Fruit fly (Drosophila melanogaster) whole organism, embryonic: ENCODE data around the gene CG32647.

Experiments used
- B-H2 ChIP-seq: fragments of 200-800 bp; sonication (Bioruptor generic); optimal IDR thresholded peaks from 2 replicates; lab custom pipeline; 2018; ENCODE audit warnings: missing biosample characterization, mild to moderate bottlenecking, missing genetic modification characterization
- CG10462 ChIP-seq: fragments of 200-800 bp; sonication (Bioruptor generic); optimal IDR thresholded peaks from 2 replicates; lab custom pipeline; 2016; ENCODE audit warnings: missing biosample characterization, missing genetic modification characterization
- CG11456 ChIP-seq: fragments of 200-800 bp; sonication (Bioruptor generic); IDR thresholded peaks from 3 replicates; pipeline ENCODE4 v1.3.6; 2022; ENCODE audit warnings: missing biosample characterization, missing genetic modification characterization
- CG1233 ChIP-seq: fragments of 200-800 bp; sonication (Bioruptor generic); optimal IDR thresholded peaks from 4 replicates; lab custom pipeline; 2018; ENCODE audit warnings: missing biosample characterization, mild to moderate bottlenecking, missing genetic modification characterization
- CG12769 ChIP-seq: fragments of 200-800 bp; sonication (Bioruptor generic); optimal IDR thresholded peaks from 2 replicates; lab custom pipeline; 2019; ENCODE audit warnings: missing biosample characterization, mild to moderate bottlenecking, missing genetic modification characterization, moderate library complexity
- CG1792 ChIP-seq: fragments of 200-800 bp; sonication (Bioruptor generic); optimal IDR thresholded peaks from 2 replicates; lab custom pipeline; 2016; ENCODE audit warnings: missing biosample characterization, missing genetic modification characterization
- CG18599 ChIP-seq: fragments of 200-800 bp; sonication (Bioruptor generic); optimal IDR thresholded peaks from 3 replicates; lab custom pipeline; 2017; ENCODE audit warnings: missing biosample characterization, missing genetic modification characterization, mild to moderate bottlenecking, moderate library complexity, missing genetic modification reagents
- CG18619 ChIP-seq: fragments of 200-800 bp; sonication (Bioruptor generic); optimal IDR thresholded peaks from 3 replicates; lab custom pipeline; 2017; ENCODE audit warnings: missing biosample characterization, mild to moderate bottlenecking, missing genetic modification characterization
- CG2678 ChIP-seq: fragments of 200-800 bp; sonication (Bioruptor generic); optimal IDR thresholded peaks from 3 replicates; lab custom pipeline; 2019; ENCODE audit warnings: missing biosample characterization, mild to moderate bottlenecking, missing genetic modification characterization, moderate library complexity
- CG2875 ChIP-seq: fragments of 200-800 bp; sonication (Bioruptor generic); optimal IDR thresholded peaks from 2 replicates; lab custom pipeline; 2017; ENCODE audit warnings: missing biosample characterization, mild to moderate bottlenecking, missing genetic modification characterization, missing genetic modification reagents
- CG3163 ChIP-seq: fragments of 200-800 bp; sonication (Bioruptor generic); optimal IDR thresholded peaks from 3 replicates; lab custom pipeline; 2016; ENCODE audit warnings: missing biosample characterization, missing genetic modification characterization
- CG32767 ChIP-seq: fragments of 200-800 bp; sonication (Bioruptor generic); IDR thresholded peaks from 2 replicates; pipeline ENCODE4 v1.3.6; 2022; ENCODE audit warnings: missing biosample characterization, missing genetic modification characterization
- CG3726 ChIP-seq: fragments of 200-800 bp; sonication (Bioruptor generic); IDR thresholded peaks from 3 replicates; pipeline ENCODE4, ENCODE4 v1.3.6; 2022; ENCODE audit warnings: missing biosample characterization, missing genetic modification characterization
- CG4282 ChIP-seq: fragments of 200-800 bp; sonication (Bioruptor generic); optimal IDR thresholded peaks from 2 replicates; lab custom pipeline; 2016; ENCODE audit warnings: missing biosample characterization, missing genetic modification characterization
- CG4328 ChIP-seq: fragments of 200-800 bp; sonication (Bioruptor generic); optimal IDR thresholded peaks from 3 replicates; lab custom pipeline; 2017; ENCODE audit warnings: missing biosample characterization, missing genetic modification reagents, missing genetic modification characterization
- CG6272 ChIP-seq: fragments of 200-800 bp; sonication (Bioruptor generic); IDR thresholded peaks from 2 replicates; pipeline ENCODE4 v1.3.6; 2022; ENCODE audit warnings: missing biosample characterization, missing genetic modification characterization
- CG7963 ChIP-seq: fragments of 200-800 bp; sonication (Bioruptor generic); IDR thresholded peaks from 3 replicates; pipeline ENCODE4 v1.3.6; 2022; ENCODE audit warnings: missing biosample characterization, missing genetic modification characterization; ENCODE audit not compliant: partially characterized antibody
- CG8089 ChIP-seq: fragments of 200-800 bp; sonication (Bioruptor generic); optimal IDR thresholded peaks from 3 replicates; lab custom pipeline; 2016; ENCODE audit warnings: missing biosample characterization, missing genetic modification characterization
- CG8281 ChIP-seq: fragments of 200-800 bp; sonication (Bioruptor generic); optimal IDR thresholded peaks from 2 replicates; lab custom pipeline; 2018; ENCODE audit warnings: missing biosample characterization, mild to moderate bottlenecking, missing genetic modification characterization, moderate library complexity
- CG8924 ChIP-seq: fragments of 200-800 bp; optimal IDR thresholded peaks from 3 replicates; lab custom pipeline; 2019; ENCODE audit warnings: missing biosample characterization, mild to moderate bottlenecking, missing genetic modification characterization, moderate library complexity
- CG9932 ChIP-seq: fragments of 200-800 bp; sonication (Bioruptor generic); IDR thresholded peaks from 2 replicates; pipeline ENCODE4 v1.3.6; 2022; ENCODE audit warnings: missing biosample characterization, missing genetic modification characterization
- D19B ChIP-seq: fragments of 200-800 bp; sonication (Bioruptor generic); optimal IDR thresholded peaks from 2 replicates; lab custom pipeline; 2017; ENCODE audit warnings: missing biosample characterization, mild to moderate bottlenecking, missing genetic modification characterization
- Dfd ChIP-seq, 2 experiments: fragments of >200 bp; optimal IDR thresholded peaks; 2 replicates each; lab custom pipeline; 2017; ENCODE audit warnings: missing biosample characterization in 2 of 2, missing genetic modification characterization in 2 of 2
- Dll ChIP-seq: fragments of 200-800 bp; sonication (Bioruptor generic); IDR thresholded peaks from 4 replicates; pipeline ENCODE4 v1.3.6; 2022; ENCODE audit warnings: missing biosample characterization, missing genetic modification characterization; ENCODE audit not compliant: partially characterized antibody
- Hmr ChIP-seq: fragments of 200-800 bp; sonication (Bioruptor generic); optimal IDR thresholded peaks from 3 replicates; lab custom pipeline; 2017; ENCODE audit warnings: mild to moderate bottlenecking, missing biosample characterization, missing genetic modification reagents, missing genetic modification characterization
- Jarid2 ChIP-seq: fragments of 200-800 bp; sonication (Bioruptor generic); optimal IDR thresholded peaks from 3 replicates; lab custom pipeline; 2017; ENCODE audit warnings: mild to moderate bottlenecking, missing biosample characterization, missing genetic modification reagents, missing genetic modification characterization
- MTF-1 ChIP-seq: fragments of 200-800 bp; sonication (Bioruptor generic); optimal IDR thresholded peaks from 2 replicates; lab custom pipeline; 2018; ENCODE audit warnings: missing biosample characterization, mild to moderate bottlenecking, missing genetic modification characterization, borderline replicate concordance
- Myb ChIP-seq: fragments of 200-800 bp; sonication (Bioruptor generic); optimal IDR thresholded peaks from 2 replicates; lab custom pipeline; 2016; ENCODE audit warnings: missing biosample characterization, missing genetic modification characterization
- Nf-YC ChIP-seq: fragments of 200-800 bp; optimal IDR thresholded peaks from 3 replicates; lab custom pipeline; 2019; ENCODE audit warnings: missing biosample characterization, mild to moderate bottlenecking, missing genetic modification characterization, moderate library complexity
- Rx ChIP-seq: fragments of 200-800 bp; sonication (Bioruptor generic); IDR thresholded peaks from 2 replicates; pipeline ENCODE4 v1.3.6; 2022; ENCODE audit warnings: missing biosample characterization, missing genetic modification characterization
- Side ChIP-seq: fragments of 200-800 bp; sonication (Bioruptor generic); optimal IDR thresholded peaks from 2 replicates; lab custom pipeline; 2016; ENCODE audit warnings: missing biosample characterization, missing genetic modification characterization
- Ssrp ChIP-seq: fragments of 200-800 bp; sonication (Bioruptor generic); optimal IDR thresholded peaks from 2 replicates; lab custom pipeline; 2018; ENCODE audit warnings: missing biosample characterization, mild to moderate bottlenecking, missing genetic modification characterization, moderate library complexity
- amos ChIP-seq: fragments of 200-800 bp; sonication (Bioruptor generic); IDR thresholded peaks from 2 replicates; pipeline ENCODE4 v1.3.6; 2022; ENCODE audit warnings: missing biosample characterization, missing genetic modification characterization; ENCODE audit not compliant: partially characterized antibody
- aop ChIP-seq: fragments of 200-800 bp; sonication (Bioruptor generic); IDR thresholded peaks from 2 replicates; pipeline ENCODE4 v1.3.6; 2022; ENCODE audit warnings: missing biosample characterization, missing genetic modification characterization
- ara ChIP-seq: fragments of 200-800 bp; sonication (Bioruptor generic); IDR thresholded peaks from 2 replicates; pipeline ENCODE4 v1.3.6; 2022; ENCODE audit warnings: missing biosample characterization, missing genetic modification characterization
- bowl ChIP-seq: fragments of 200-800 bp; sonication (Bioruptor generic); IDR thresholded peaks from 2 replicates; pipeline ENCODE4 v1.3.6; 2022; ENCODE audit warnings: missing biosample characterization, missing genetic modification characterization
- chinmo ChIP-seq: fragments of 200-800 bp; sonication (Bioruptor generic); IDR thresholded peaks from 4 replicates; pipeline ENCODE4 v1.3.6; 2022; ENCODE audit warnings: missing biosample characterization, missing genetic modification characterization; ENCODE audit not compliant: partially characterized antibody
- corto ChIP-seq: fragments of 200-800 bp; sonication (Bioruptor generic); optimal IDR thresholded peaks from 2 replicates; lab custom pipeline; 2016; ENCODE audit warnings: missing biosample characterization, mild to moderate bottlenecking, missing genetic modification characterization, moderate library complexity
- croc ChIP-seq: fragments of 200-800 bp; sonication (Bioruptor generic); conservative IDR thresholded peaks from 3 replicates; pipeline ENCODE4 v1.3.6; 2022; ENCODE audit warnings: missing biosample characterization, missing genetic modification characterization
- crp ChIP-seq, 2 experiments: fragments of 200-800 bp; sonication (Bioruptor generic); optimal IDR thresholded peaks; 2 replicates in 1 of 2; 3 replicates in 1 of 2; lab custom pipeline; 2017; ENCODE audit warnings: missing biosample characterization in 2 of 2, missing genetic modification characterization in 2 of 2, mild to moderate bottlenecking in 1 of 2, moderate library complexity in 1 of 2
- dimm ChIP-seq: fragments of 200-800 bp; sonication (Bioruptor generic); IDR thresholded peaks from 2 replicates; pipeline ENCODE4 v1.3.6; 2022; ENCODE audit warnings: missing biosample characterization, missing genetic modification characterization
- dpn ChIP-seq, 2 experiments: fragments of 200-800 bp; sonication (Bioruptor generic); optimal IDR thresholded peaks; 3 replicates each; lab custom pipeline; 2016; ENCODE audit warnings: missing biosample characterization in 2 of 2, missing genetic modification characterization in 2 of 2
- ewg ChIP-seq: fragments of 200-800 bp; sonication (Bioruptor generic); optimal IDR thresholded peaks from 3 replicates; lab custom pipeline; 2017; ENCODE audit warnings: mild to moderate bottlenecking, missing biosample characterization, missing genetic modification reagents, missing genetic modification characterization
- kay ChIP-seq: fragments of 200-800 bp; sonication (Bioruptor generic); optimal IDR thresholded peaks from 2 replicates; lab custom pipeline; 2016; ENCODE audit warnings: missing biosample characterization, missing genetic modification characterization
- mirr ChIP-seq: fragments of 200-800 bp; sonication (Bioruptor generic); optimal IDR thresholded peaks from 3 replicates; lab custom pipeline; 2018; ENCODE audit warnings: missing biosample characterization, mild to moderate bottlenecking, missing genetic modification characterization
- onecut ChIP-seq: fragments of 200-800 bp; sonication (Bioruptor generic); IDR thresholded peaks from 2 replicates; pipeline ENCODE4 v1.3.6; 2022; ENCODE audit warnings: missing biosample characterization, missing genetic modification characterization
- rib ChIP-seq: fragments of 200-800 bp; sonication (Bioruptor generic); IDR thresholded peaks from 2 replicates; pipeline ENCODE4 v1.3.6; 2022; ENCODE audit warnings: missing biosample characterization, missing genetic modification characterization
- scrt ChIP-seq: fragments of 200-800 bp; sonication (Bioruptor generic); optimal IDR thresholded peaks from 2 replicates; lab custom pipeline; 2018; ENCODE audit warnings: missing biosample characterization, mild to moderate bottlenecking, missing genetic modification characterization, moderate library complexity
- sob ChIP-seq: fragments of 200-800 bp; sonication (Bioruptor generic); IDR thresholded peaks from 2 replicates; pipeline ENCODE4 v1.3.6; 2022; ENCODE audit warnings: missing biosample characterization, missing genetic modification characterization
- tio ChIP-seq: fragments of 200-800 bp; sonication (Bioruptor generic); optimal IDR thresholded peaks from 2 replicates; lab custom pipeline; 2017; ENCODE audit warnings: missing biosample characterization, missing genetic modification characterization, inconsistent platforms
- toy ChIP-seq: fragments of 200-800 bp; sonication (Bioruptor generic); IDR thresholded peaks from 2 replicates; pipeline ENCODE4 v1.3.6; 2022; ENCODE audit warnings: missing biosample characterization, missing genetic modification characterization

CG32647 gene

DNA sequence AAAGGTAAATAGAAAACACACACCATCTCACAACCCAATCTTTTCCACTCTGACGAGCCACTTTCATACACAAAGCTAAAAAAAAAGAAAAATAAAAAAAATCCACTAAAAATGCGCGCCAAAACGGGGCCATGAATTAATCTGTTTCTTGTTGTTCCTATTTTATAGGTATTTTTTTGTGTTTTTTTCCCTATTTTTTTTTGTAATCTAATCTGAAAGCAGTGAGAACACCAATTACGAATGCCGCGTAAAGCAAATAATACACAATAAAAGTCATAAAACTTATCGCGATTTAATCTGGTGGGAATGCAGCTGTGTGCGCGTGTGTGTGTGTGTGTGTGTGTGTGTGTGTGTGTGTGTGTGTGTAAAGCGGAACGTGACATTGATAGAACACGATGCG, 61.4 kb downstream of the CG32647 start (continued):
- TF ChIP-seq chinmo (GFP tag; lab: Robert Waterston, UW) (peak; percentile 87; the same call in 2 of the 4 replicates), sob (GFP tag; lab: Robert Waterston, UW) (no peak), Jarid2 (GFP tag; lab: Kevin White, UChicago) (no peak), rib (GFP tag; lab: Robert Waterston, UW) (peak; percentile 31; the same call in 1 of the 2 replicates), toy (GFP tag; lab: Robert Waterston, UW) (no peak), dimm (GFP tag; lab: Robert Waterston, UW) (no peak), CG7963 (no peak), tio (GFP tag; lab: Kevin White, UChicago) (no peak), CG12769 (tag; lab: Kevin White, UChicago) (no peak), crp (GFP tag; optimal IDR thresholded peaks at IDR 0.05; lab: Kevin White, UChicago) (no peak), CG2875 (GFP tag; lab: Kevin White, UChicago) (no peak), CG1792 (no peak), Hmr (GFP tag; lab: Kevin White, UChicago) (peak; percentile 23), Side (GFP tag; lab: Kevin White, UChicago) (no peak), D19B (GFP tag; lab: Kevin White, UChicago) (no peak), Dfd (GFP tag; optimal IDR thresholded peaks at IDR 0.05; lab: Kevin White, UChicago) (no peak), Dll (no peak), CG4328 (GFP tag; lab: Kevin White, UChicago) (peak; percentile 0), aop (GFP tag; lab: Robert Waterston, UW) (no peak), dpn (GFP tag; optimal IDR thresholded peaks at IDR 0.05; lab: Kevin White, UChicago) (no peak), MTF-1 (GFP tag; lab: Kevin White, UChicago) (no peak), CG18599 (GFP tag; lab: Kevin White, UChicago) (peak; percentile 23), ewg (GFP tag; lab: Kevin White, UChicago) (no peak), CG8281 (tag; lab: Kevin White, UChicago) (peak; percentile 34), CG8924 (tag; lab: Kevin White, UChicago) (no peak), onecut (GFP tag; lab: Robert Waterston, UW) (no peak), CG6272 (GFP tag; lab: Robert Waterston, UW) (no peak), B-H2 (GFP tag; lab: Kevin White, UChicago) (no peak), Nf-YC (tag; lab: Kevin White, UChicago) (peak; percentile 9), CG3726 (GFP tag; lab: Robert Waterston, UW) (no peak), kay (GFP tag; lab: Kevin White, UChicago) (no peak), CG10462 (GFP tag; lab: Kevin White, UChicago) (no peak), Myb (GFP tag; lab: Kevin White, UChicago) (no peak), croc (GFP tag; lab: Robert Waterston, UW) (no peak), bowl (GFP tag; lab: Robert Waterston, UW) (no peak), Ssrp (tag; lab: Kevin White, UChicago) (no peak), CG11456 (GFP tag; lab: Robert Waterston, UW) (no peak), amos (GFP tag; lab: Robert Waterston, UW) (no peak), CG9932 (GFP tag; lab: Robert Waterston, UW) (no peak), ara (GFP tag; lab: Robert Waterston, UW) (no peak), corto (GFP tag; lab: Kevin White, UChicago) (no peak), CG18619 (no peak), CG3163 (GFP tag; lab: Kevin White, UChicago) (no peak), CG8089 (no peak), CG2678 (tag; lab: Kevin White, UChicago) (peak; percentile 30), CG32767 (GFP tag; lab: Robert Waterston, UW) (no peak), CG4282 (GFP tag; lab: Kevin White, UChicago) (no peak), mirr (peak; percentile 93), Rx (GFP tag; lab: Robert Waterston, UW) (no peak), scrt (GFP tag; lab: Kevin White, UChicago) (peak; percentile 31), CG1233 (GFP tag; lab: Kevin White, UChicago) (no peak)
